Fruit fly (Drosophila melanogaster): ENCODE data around the gene NimC4.

- TF ChIP-seq nmo (GFP tag; optimal IDR thresholded peaks at IDR 0.05), result no peak
- TF ChIP-seq psq (GFP tag; optimal IDR thresholded peaks at IDR 0.05), result no peak
- no peak for TF ChIP-seq Rfx (GFP tag; IDR thresholded peaks at IDR 0.05)
- TF ChIP-seq ac (GFP tag; optimal IDR thresholded peaks at IDR 0.05), result no peak
- TF ChIP-seq slbo (GFP tag; IDR thresholded peaks at IDR 0.05), result no peak
- TF ChIP-seq CG34224 (GFP tag; IDR thresholded peaks at IDR 0.05; ENCODE audit: partially characterized antibody), result no peak
- no peak for TF ChIP-seq CG6854 (GFP tag; optimal IDR thresholded peaks at IDR 0.05)
- no peak for TF ChIP-seq gt (GFP tag; IDR thresholded peaks at IDR 0.05)
- no peak for TF ChIP-seq CG7963 (GFP tag; IDR thresholded peaks at IDR 0.05; ENCODE audit: partially characterized antibody)
- no peak for TF ChIP-seq eve (GFP tag; optimal IDR thresholded peaks at IDR 0.05)
- no peak for TF ChIP-seq salm (tag; optimal IDR thresholded peaks at IDR 0.05)
- TF ChIP-seq CG8765 (GFP tag; IDR thresholded peaks at IDR 0.05), result no peak
- no peak for TF ChIP-seq CG16863 (GFP tag; optimal IDR thresholded peaks at IDR 0.05)
Measured at dm6 chr2L:14049958-14050357, 2.6 kb downstream of the NimC4 start.
